Worm (Caenorhabditis elegans) whole organism, L3 larva: ENCODE data around the gene F47B8.4.

Experiments used
- ceh-9 ChIP-seq: sonication (generic microtip); optimal IDR thresholded peaks from 2 replicates; lab custom pipeline; 2018; ENCODE audit warnings: missing biosample characterization, missing genetic modification characterization
- egl-27 ChIP-seq: sonication (generic microtip); optimal IDR thresholded peaks from 4 replicates; lab custom pipeline; 2017; ENCODE audit warnings: missing biosample characterization, missing genetic modification reagents, missing genetic modification characterization
- elt-3 ChIP-seq, 3 experiments: fragments of 150-350 bp in 1 of 3; sonication (generic microtip) in 2 of 3; optimal IDR thresholded peaks; 2 replicates in 2 of 3; 4 replicates in 1 of 3; lab custom pipeline; 2014 to 2017; ENCODE audit warnings: missing biosample characterization in 3 of 3, missing genetic modification characterization in 3 of 3
- nfya-1 ChIP-seq: sonication (generic microtip); optimal IDR thresholded peaks from 2 replicates; lab custom pipeline; 2017; ENCODE audit warnings: missing genetic modification characterization, mild to moderate bottlenecking, missing compliant biosample characterization, antibody characterized with exemption, moderate library complexity; ENCODE audit not compliant: insufficient read depth
- nhr-23 ChIP-seq: fragments of 150-350 bp; optimal IDR thresholded peaks from 2 replicates; lab custom pipeline; 2014; ENCODE audit warnings: missing biosample characterization, missing genetic modification reagents, missing genetic modification characterization
- nhr-237 ChIP-seq: fragments of 150-350 bp; optimal IDR thresholded peaks from 2 replicates; lab custom pipeline; 2014; ENCODE audit warnings: missing biosample characterization, missing genetic modification characterization
- pqm-1 ChIP-seq: fragments of 150-350 bp; optimal IDR thresholded peaks from 2 replicates; lab custom pipeline; 2017; ENCODE audit warnings: missing biosample characterization, missing genetic modification characterization, inconsistent platforms
- sea-2 ChIP-seq: fragments of 150-350 bp; sonication (generic microtip); optimal IDR thresholded peaks from 4 replicates; lab custom pipeline; 2014; ENCODE audit warnings: missing biosample characterization, missing genetic modification reagents, missing genetic modification characterization
- ztf-11 ChIP-seq: fragments of 150-350 bp; optimal IDR thresholded peaks from 2 replicates; lab custom pipeline; 2014; ENCODE audit warnings: missing biosample characterization, missing genetic modification characterization

- TF ChIP-seq ztf-11 (tag; lab: Kevin White, UChicago) (no peak), sea-2 (GFP tag; lab: Kevin White, UChicago) (no peak), pqm-1 (tag; lab: Kevin White, UChicago) (no peak), egl-27 (tag; lab: Kevin White, UChicago) (no peak), ceh-9 (tag; lab: Kevin White, UChicago) (no peak), nhr-237 (no peak), nhr-23 (no peak), nfya-1 (tag; lab: Kevin White, UChicago) (no peak), elt-3 (tag; optimal IDR thresholded peaks at IDR 0.05; lab: Kevin White, UChicago) (no peak)
Measured at ce11 chrV:14372774-14373173, 48.3 kb upstream of the F47B8.4 start, which contains the start of gene unc-39.
